Fruit fly (Drosophila melanogaster) whole organism, embryonic: ENCODE measurements around the gene CG16984.

Experiments
- ATbp ChIP-seq: fragments of 200-800 bp; sonication (Bioruptor generic); optimal IDR thresholded peaks from 2 replicates; lab custom pipeline; 2017; ENCODE audit warnings: missing biosample characterization, mild to moderate bottlenecking, missing genetic modification characterization, missing genetic modification reagents
- Bdp1 ChIP-seq: fragments of 200-800 bp; sonication (Bioruptor generic); optimal IDR thresholded peaks from 3 replicates; lab custom pipeline; 2016; ENCODE audit warnings: missing biosample characterization, missing genetic modification characterization
- Blimp-1 ChIP-seq: fragments of 200-800 bp; sonication (Bioruptor generic); optimal IDR thresholded peaks from 3 replicates; lab custom pipeline; 2018; ENCODE audit warnings: missing biosample characterization, missing genetic modification characterization, mild to moderate bottlenecking, moderate library complexity, missing genetic modification reagents
- CG10431 ChIP-seq: fragments of 200-800 bp; sonication (Bioruptor generic); optimal IDR thresholded peaks from 3 replicates; lab custom pipeline; 2018; ENCODE audit warnings: missing biosample characterization, mild to moderate bottlenecking, missing genetic modification characterization
- CG10543 ChIP-seq: fragments of 200-800 bp; sonication (Bioruptor generic); optimal IDR thresholded peaks from 3 replicates; lab custom pipeline; 2017; ENCODE audit warnings: missing biosample characterization, mild to moderate bottlenecking, missing genetic modification characterization, moderate library complexity
- CG10654 ChIP-seq: fragments of 200-800 bp; sonication (Bioruptor generic); optimal IDR thresholded peaks from 2 replicates; lab custom pipeline; 2016; ENCODE audit warnings: missing biosample characterization, missing genetic modification characterization
- CG11723 ChIP-seq: fragments of 200-800 bp; sonication (Bioruptor generic); optimal IDR thresholded peaks from 2 replicates; lab custom pipeline; 2017; ENCODE audit warnings: missing biosample characterization, mild to moderate bottlenecking, missing genetic modification characterization
- CG13287 ChIP-seq: fragments of 200-800 bp; sonication (Bioruptor generic); IDR thresholded peaks from 2 replicates; pipeline ENCODE4 v1.3.6; 2022; ENCODE audit warnings: missing biosample characterization, missing genetic modification characterization; ENCODE audit not compliant: partially characterized antibody
- CG17912 ChIP-seq: fragments of 200-800 bp; sonication (Bioruptor generic); optimal IDR thresholded peaks from 2 replicates; lab custom pipeline; 2018; ENCODE audit warnings: missing biosample characterization, mild to moderate bottlenecking, missing genetic modification characterization
- CG2120 ChIP-seq: fragments of 200-800 bp; sonication (Bioruptor generic); optimal IDR thresholded peaks from 3 replicates; lab custom pipeline; 2016; ENCODE audit warnings: missing biosample characterization, missing genetic modification characterization
- CG2202 ChIP-seq: fragments of 200-800 bp; sonication (Bioruptor generic); optimal IDR thresholded peaks from 2 replicates; lab custom pipeline; 2018; ENCODE audit warnings: missing biosample characterization, mild to moderate bottlenecking, missing genetic modification characterization
- CG3065 ChIP-seq: fragments of 200-800 bp; sonication (Bioruptor generic); optimal IDR thresholded peaks from 2 replicates; lab custom pipeline; 2016; ENCODE audit warnings: missing biosample characterization, missing genetic modification characterization
- CG31224 ChIP-seq: fragments of 200-800 bp; sonication (Bioruptor generic); IDR thresholded peaks from 2 replicates; pipeline ENCODE4 v1.3.6; 2022; ENCODE audit warnings: missing biosample characterization, missing genetic modification characterization
- CG33213 ChIP-seq: fragments of 200-800 bp; sonication (Bioruptor generic); optimal IDR thresholded peaks from 3 replicates; lab custom pipeline; 2016; ENCODE audit warnings: missing biosample characterization, missing genetic modification characterization
- CG33557 ChIP-seq: fragments of 200-800 bp; sonication (Bioruptor generic); optimal IDR thresholded peaks from 2 replicates; lab custom pipeline; 2019; ENCODE audit warnings: missing biosample characterization, mild to moderate bottlenecking, missing genetic modification characterization, moderate library complexity
- CG34422 ChIP-seq: fragments of 200-800 bp; sonication (Bioruptor generic); IDR thresholded peaks from 3 replicates; pipeline ENCODE4 v1.3.6; 2022; ENCODE audit warnings: missing biosample characterization, missing genetic modification characterization
- CG6854 ChIP-seq: fragments of 200-800 bp; sonication (Bioruptor generic); optimal IDR thresholded peaks from 3 replicates; lab custom pipeline; 2017; ENCODE audit warnings: missing biosample characterization, mild to moderate bottlenecking, missing genetic modification characterization
- CG7839 ChIP-seq: fragments of 200-800 bp; sonication (Bioruptor generic); optimal IDR thresholded peaks from 3 replicates; lab custom pipeline; 2018; ENCODE audit warnings: missing biosample characterization, mild to moderate bottlenecking, missing genetic modification characterization, moderate library complexity
- CG8924 ChIP-seq: fragments of 200-800 bp; optimal IDR thresholded peaks from 3 replicates; lab custom pipeline; 2019; ENCODE audit warnings: missing biosample characterization, mild to moderate bottlenecking, missing genetic modification characterization, moderate library complexity
- CG8944 ChIP-seq: fragments of 200-800 bp; sonication (Bioruptor generic); optimal IDR thresholded peaks from 3 replicates; lab custom pipeline; 2016; ENCODE audit warnings: missing biosample characterization, missing genetic modification characterization
- CG9727 ChIP-seq: fragments of 200-800 bp; sonication (Bioruptor generic); optimal IDR thresholded peaks from 3 replicates; lab custom pipeline; 2017; ENCODE audit warnings: missing biosample characterization, mild to moderate bottlenecking, missing genetic modification characterization
- CG9797 ChIP-seq: fragments of 200-800 bp; sonication (Bioruptor generic); optimal IDR thresholded peaks from 3 replicates; lab custom pipeline; 2018; ENCODE audit warnings: missing biosample characterization, mild to moderate bottlenecking, missing genetic modification characterization
- CTCF ChIP-seq: fragments of 200-800 bp; sonication (Bioruptor generic); optimal IDR thresholded peaks from 2 replicates; lab custom pipeline; 2017; ENCODE audit warnings: missing biosample characterization, mild to moderate bottlenecking, missing genetic modification characterization, moderate library complexity
- Dip3 ChIP-seq: fragments of 200-800 bp; sonication (Bioruptor generic); optimal IDR thresholded peaks from 3 replicates; lab custom pipeline; 2016; ENCODE audit warnings: missing biosample characterization, missing genetic modification characterization
- Eip74EF ChIP-seq, 2 experiments: fragments of 200-800 bp in 1 of 2; fragments of >200 bp in 1 of 2; sonication (Bioruptor generic) in 1 of 2; optimal IDR thresholded peaks; 2 replicates each; lab custom pipeline; 2017 to 2019; ENCODE audit warnings: missing biosample characterization in 2 of 2, missing genetic modification characterization in 2 of 2, mild to moderate bottlenecking in 1 of 2, moderate library complexity in 1 of 2
- Fer2 ChIP-seq: fragments of 200-800 bp; sonication (Bioruptor generic); optimal IDR thresholded peaks from 2 replicates; lab custom pipeline; 2018; ENCODE audit warnings: missing biosample characterization, mild to moderate bottlenecking, missing genetic modification characterization, moderate library complexity
- Fer3 ChIP-seq: fragments of 200-800 bp; sonication (Bioruptor generic); optimal IDR thresholded peaks from 2 replicates; lab custom pipeline; 2018; ENCODE audit warnings: missing biosample characterization, mild to moderate bottlenecking, missing genetic modification characterization, moderate library complexity
- HmgZ ChIP-seq: fragments of 200-800 bp; sonication (Bioruptor generic); optimal IDR thresholded peaks from 2 replicates; lab custom pipeline; 2018; ENCODE audit warnings: missing biosample characterization, mild to moderate bottlenecking, missing genetic modification characterization
- MBD-R2 ChIP-seq: fragments of 200-800 bp; sonication (Bioruptor generic); IDR thresholded peaks from 2 replicates; pipeline ENCODE4 v1.3.6; 2022; ENCODE audit warnings: missing biosample characterization, missing genetic modification characterization
- PHDP ChIP-seq: fragments of 200-800 bp; sonication (Bioruptor generic); optimal IDR thresholded peaks from 3 replicates; lab custom pipeline; 2018; ENCODE audit warnings: missing biosample characterization, mild to moderate bottlenecking, missing genetic modification characterization, moderate library complexity
- Ssrp ChIP-seq: fragments of 200-800 bp; sonication (Bioruptor generic); optimal IDR thresholded peaks from 2 replicates; lab custom pipeline; 2018; ENCODE audit warnings: missing biosample characterization, mild to moderate bottlenecking, missing genetic modification characterization, moderate library complexity
- ase ChIP-seq: fragments of 200-800 bp; sonication (Bioruptor generic); IDR thresholded peaks from 3 replicates; pipeline ENCODE4 v1.3.6; 2022; ENCODE audit warnings: missing biosample characterization, missing genetic modification characterization
- ash1 ChIP-seq: fragments of 200-800 bp; sonication (Bioruptor generic); optimal IDR thresholded peaks from 2 replicates; lab custom pipeline; 2018; ENCODE audit warnings: missing biosample characterization, mild to moderate bottlenecking, missing genetic modification characterization
- crol ChIP-seq: fragments of 200-800 bp; sonication (Bioruptor generic); IDR thresholded peaks from 2 replicates; pipeline ENCODE4 v1.3.6; 2022; ENCODE audit warnings: missing biosample characterization, missing genetic modification characterization
- disco-r ChIP-seq: fragments of 200-800 bp; sonication (Bioruptor generic); optimal IDR thresholded peaks from 2 replicates; lab custom pipeline; 2016; ENCODE audit warnings: missing biosample characterization, missing genetic modification characterization
- ftz-f1 ChIP-seq: fragments of 200-800 bp; sonication (Bioruptor generic); optimal IDR thresholded peaks from 2 replicates; lab custom pipeline; 2016; ENCODE audit warnings: missing biosample characterization, missing genetic modification characterization
- gem ChIP-seq: fragments of 200-800 bp; sonication (Bioruptor generic); optimal IDR thresholded peaks from 2 replicates; lab custom pipeline; 2019; ENCODE audit warnings: missing biosample characterization, mild to moderate bottlenecking, missing genetic modification characterization, moderate library complexity
- gro ChIP-seq: fragments of 200-800 bp; sonication (Bioruptor generic); optimal IDR thresholded peaks from 2 replicates; lab custom pipeline; 2016; ENCODE audit warnings: missing biosample characterization, missing genetic modification characterization
- h ChIP-seq: fragments of >200 bp; optimal IDR thresholded peaks from 2 replicates; lab custom pipeline; 2017
- hth ChIP-seq: fragments of >200 bp; optimal IDR thresholded peaks from 2 replicates; lab custom pipeline; 2017; ENCODE audit warnings: inconsistent platforms
- insv ChIP-seq, 2 experiments: fragments of 200-800 bp; sonication (Bioruptor generic); optimal IDR thresholded peaks; 3 replicates each; lab custom pipeline; 2016 to 2018; ENCODE audit warnings: missing biosample characterization in 2 of 2, missing genetic modification characterization in 2 of 2
- kah ChIP-seq: fragments of 200-800 bp; sonication (Bioruptor generic); optimal IDR thresholded peaks from 2 replicates; lab custom pipeline; 2018; ENCODE audit warnings: missing biosample characterization, mild to moderate bottlenecking, missing genetic modification characterization
- nau ChIP-seq: fragments of 200-800 bp; sonication (Bioruptor generic); optimal IDR thresholded peaks from 3 replicates; lab custom pipeline; 2017; ENCODE audit warnings: missing biosample characterization, mild to moderate bottlenecking, missing genetic modification characterization, missing genetic modification reagents
- nom ChIP-seq: fragments of 200-800 bp; sonication (Bioruptor generic); optimal IDR thresholded peaks from 2 replicates; lab custom pipeline; 2017; ENCODE audit warnings: missing biosample characterization, missing genetic modification characterization, mild to moderate bottlenecking, moderate library complexity, missing genetic modification reagents
- oc ChIP-seq: fragments of 200-800 bp; sonication (Bioruptor generic); optimal IDR thresholded peaks from 2 replicates; lab custom pipeline; 2018; ENCODE audit warnings: missing biosample characterization, mild to moderate bottlenecking, missing genetic modification characterization, moderate library complexity
- pan ChIP-seq, 4 experiments: fragments of >200 bp in 3 of 4; fragments of 200-800 bp in 1 of 4; sonication (Bioruptor generic) in 1 of 4; optimal IDR thresholded peaks in 3 of 4; IDR thresholded peaks in 1 of 4; 2 replicates each; pipeline versions ENCODE4 v1.3.6 to Lab custom; 2017 to 2022; ENCODE audit warnings: missing biosample characterization in 2 of 4, missing genetic modification characterization in 2 of 4, mixed read lengths in 1 of 4
- pho ChIP-seq: fragments of 200-800 bp; sonication (Bioruptor generic); optimal IDR thresholded peaks from 2 replicates; lab custom pipeline; 2016; ENCODE audit warnings: missing biosample characterization, missing genetic modification characterization
- shn ChIP-seq: fragments of 200-800 bp; sonication (Bioruptor generic); optimal IDR thresholded peaks from 3 replicates; lab custom pipeline; 2016; ENCODE audit warnings: missing biosample characterization, missing genetic modification characterization
- ssp ChIP-seq: fragments of 200-800 bp; sonication (Bioruptor generic); IDR thresholded peaks from 2 replicates; pipeline ENCODE4 v1.3.6; 2022; ENCODE audit warnings: missing biosample characterization, missing genetic modification characterization
- stc ChIP-seq: fragments of 200-800 bp; sonication (Bioruptor generic); IDR thresholded peaks from 2 replicates; pipeline ENCODE4 v1.3.6; 2022; ENCODE audit warnings: missing biosample characterization, missing genetic modification characterization
- usp ChIP-seq: fragments of >200 bp; optimal IDR thresholded peaks from 2 replicates; lab custom pipeline; 2017; ENCODE audit warnings: missing biosample characterization, missing genetic modification characterization

CG16984 gene

dm6 chr3L:2631406-2631805 is 35.8 kb downstream of the CG16984 start, which contains the start of the genes CG42245 and MEP-1 (continued):
- TF ChIP-seq nau (GFP tag; lab: Kevin White, UChicago) (peak; percentile 37), shn (GFP tag; lab: Kevin White, UChicago) (peak; percentile 25), ash1 (GFP tag; lab: Kevin White, UChicago) (no peak), CTCF (GFP tag; lab: Kevin White, UChicago) (no peak), CG9797 (GFP tag; lab: Kevin White, UChicago) (peak; percentile 37), usp (GFP tag; lab: Kevin White, UChicago) (no peak), oc (no peak), PHDP (tag; lab: Kevin White, UChicago) (no peak), gem (peak; percentile 53), ase (GFP tag; lab: Robert Waterston, UW) (no peak), hth (lab: Kevin White, UChicago) (no peak), CG10543 (GFP tag; lab: Kevin White, UChicago) (peak; percentile 45), CG31224 (no peak), CG33557 (peak; percentile 29), Dip3 (peak; percentile 54), ftz-f1 (peak; percentile 30), disco-r (GFP tag; lab: Kevin White, UChicago) (no peak), CG2202 (tag; lab: Kevin White, UChicago) (no peak), CG11723 (GFP tag; lab: Kevin White, UChicago) (peak; percentile 42), CG34422 (GFP tag; lab: Robert Waterston, UW) (peak; percentile 60; the same call in 1 of the 3 replicates), nom (GFP tag; lab: Kevin White, UChicago) (no peak), Bdp1 (GFP tag; lab: Kevin White, UChicago) (peak; percentile 14), CG9727 (peak; percentile 42), ATbp (GFP tag; lab: Kevin White, UChicago) (peak; percentile 19), Eip74EF (GFP tag; optimal IDR thresholded peaks at IDR 0.05; lab: Kevin White, UChicago) (no peak), gro (GFP tag; lab: Kevin White, UChicago) (peak; percentile 48), CG6854 (no peak), pan (optimal IDR thresholded peaks at IDR 0.05; lab: Kevin White, UChicago) (no peak), pan (GFP tag; optimal IDR thresholded peaks at IDR 0.05 in 1 of 2, IDR thresholded peaks at IDR 0.05 in 1 of 2) (peak in 1 of 2 experiments; percentile 21), CG10654 (GFP tag; lab: Kevin White, UChicago) (peak; percentile 53), stc (no peak), Ssrp (tag; lab: Kevin White, UChicago) (peak; percentile 16), Fer2 (tag; lab: Kevin White, UChicago) (no peak), CG10431 (GFP tag; lab: Kevin White, UChicago) (peak; percentile 8), CG8944 (peak; percentile 23), CG3065 (peak; percentile 22), insv (GFP tag; optimal IDR thresholded peaks at IDR 0.05; lab: Kevin White, UChicago) (peak in 1 of 2 experiments; percentile 34), CG13287 (GFP tag; lab: Robert Waterston, UW) (peak; percentile 81), CG7839 (tag; lab: Kevin White, UChicago) (peak; percentile 48), CG2120 (peak; percentile 73), crol (GFP tag; lab: Robert Waterston, UW) (no peak), h (no peak), ssp (GFP tag; lab: Robert Waterston, UW) (no peak), Fer3 (tag; lab: Kevin White, UChicago) (peak; percentile 19), MBD-R2 (GFP tag; lab: Robert Waterston, UW) (peak; percentile 58), pho (GFP tag; lab: Kevin White, UChicago) (peak; percentile 30), Blimp-1 (GFP tag; lab: Kevin White, UChicago) (peak; percentile 49), kah (GFP tag; lab: Kevin White, UChicago) (no peak), CG17912 (no peak), CG8924 (peak; percentile 50), HmgZ (tag; lab: Kevin White, UChicago) (peak; percentile 58), CG33213 (GFP tag; lab: Kevin White, UChicago) (peak; percentile 44)
